Worm (Caenorhabditis elegans) whole organism, midembryonic: ENCODE results near the gene F19B2.6.

ENCODE experiments used
- T22C8.4 ChIP-seq: fragments of 200-800 bp; sonication (Bioruptor generic); IDR thresholded peaks from 2 replicates; pipeline ENCODE4 v1.3.6; 2022; ENCODE audit warnings: missing genetic modification characterization, missing compliant biosample characterization
- cog-1 ChIP-seq: sonication (generic microtip); optimal IDR thresholded peaks from 2 replicates; lab custom pipeline; 2016; ENCODE audit warnings: missing genetic modification characterization, missing compliant biosample characterization
- flt-1 ChIP-seq: fragments of 200-800 bp; sonication (Bioruptor generic); IDR thresholded peaks from 2 replicates; pipeline ENCODE4 v1.3.6; 2022; ENCODE audit warnings: missing genetic modification characterization, missing compliant biosample characterization
- klf-2 ChIP-seq: fragments of 200-800 bp; sonication (Bioruptor generic); conservative IDR thresholded peaks from 2 replicates; pipeline ENCODE4 v1.3.6; 2022; ENCODE audit warnings: missing genetic modification reagents, missing genetic modification characterization, missing compliant biosample characterization
- med-1 ChIP-seq: sonication (generic microtip); optimal IDR thresholded peaks from 2 replicates; lab custom pipeline; 2017; ENCODE audit warnings: missing genetic modification characterization, mild to moderate bottlenecking, missing compliant biosample characterization, antibody characterized with exemption, missing genetic modification reagents; ENCODE audit not compliant: insufficient read depth
- ref-1 ChIP-seq: fragments of 200-800 bp; sonication (Bioruptor generic); conservative IDR thresholded peaks from 2 replicates; pipeline ENCODE4 v1.3.6; 2022; ENCODE audit warnings: missing genetic modification reagents, missing genetic modification characterization, missing compliant biosample characterization
- tab-1 ChIP-seq: fragments of 200-800 bp; sonication (Bioruptor generic); IDR thresholded peaks from 2 replicates; pipeline ENCODE4 v1.3.6; 2022; ENCODE audit warnings: missing genetic modification characterization, missing compliant biosample characterization
- ztf-23 ChIP-seq: fragments of 200-800 bp; sonication (Bioruptor generic); IDR thresholded peaks from 2 replicates; pipeline ENCODE4 v1.3.6; 2022; ENCODE audit warnings: missing genetic modification reagents, missing genetic modification characterization, missing compliant biosample characterization
- ztf-29 ChIP-seq: fragments of 200-800 bp; sonication (Bioruptor generic); IDR thresholded peaks from 2 replicates; pipeline ENCODE4 v1.3.6; 2022; ENCODE audit warnings: missing genetic modification reagents, missing genetic modification characterization, missing compliant biosample characterization

Gene F19B2.6

ce11 chrV:20192102-20192880, 34.0 kb downstream of the F19B2.6 start, which contains the start of the genes fbxa-115 and Y113G7B.27:
Gene fbxa-115 (minus strand): TSS chrV:20192152.
Gene Y113G7B.27 (plus strand): TSS chrV:20192830.
- TF ChIP-seq ztf-29 (no peak), med-1 (no peak), cog-1 (tag; lab: Kevin White, UChicago) (no peak), T22C8.4 (GFP tag; lab: Robert Waterston, UW) (no peak), tab-1 (GFP tag; lab: Robert Waterston, UW) (no peak), klf-2 (GFP tag; lab: Robert Waterston, UW) (no peak), ztf-23 (GFP tag; lab: Robert Waterston, UW) (no peak), flt-1 (no peak), ref-1 (GFP tag; lab: Robert Waterston, UW) (no peak)

ce11 chrV:20195451-20196036, 37.2 kb downstream of the F19B2.6 start, which contains the start of the genes srh-217 and Y113G7B.28:
Gene srh-217 (minus strand): TSS chrV:20195551.
Gene Y113G7B.28 (plus strand): TSS chrV:20195986.
- TF ChIP-seq flt-1 (no peak), tab-1 (GFP tag; lab: Robert Waterston, UW) (no peak), med-1 (no peak), ref-1 (GFP tag; lab: Robert Waterston, UW) (no peak), klf-2 (GFP tag; lab: Robert Waterston, UW) (no peak)

- TF ChIP-seq T22C8.4 (GFP tag; lab: Robert Waterston, UW): no peak
- no peak for TF ChIP-seq ztf-29
- no peak for TF ChIP-seq cog-1 (tag; lab: Kevin White, UChicago)
- TF ChIP-seq tab-1 (GFP tag; lab: Robert Waterston, UW): no peak
- TF ChIP-seq klf-2 (GFP tag; lab: Robert Waterston, UW): no peak
These were observed 38.3 kb downstream of the F19B2.6 start, which contains the start of gene ftr-1 for ce11 chrV:20196671-20197070. Gene ftr-1 (plus strand): TSS chrV:20196971.

- TF ChIP-seq ref-1 (GFP tag; lab: Robert Waterston, UW) (no peak), klf-2 (GFP tag; lab: Robert Waterston, UW) (no peak), ztf-29 (no peak), ztf-23 (GFP tag; lab: Robert Waterston, UW) (no peak), med-1 (no peak), T22C8.4 (GFP tag; lab: Robert Waterston, UW) (no peak), flt-1 (no peak), cog-1 (tag; lab: Kevin White, UChicago) (no peak), tab-1 (GFP tag; lab: Robert Waterston, UW) (no peak)
These were observed 40.6 kb downstream of the F19B2.6 start, which contains the start of gene fog-2 for ce11 chrV:20198954-20199353. Gene fog-2 (plus strand): TSS chrV:20199254.

ce11 chrV:20199658-20200057, 41.3 kb downstream of the F19B2.6 start:
- no peak for TF ChIP-seq med-1
- no peak for TF ChIP-seq ztf-29
- TF ChIP-seq flt-1: no peak
- TF ChIP-seq ztf-23 (GFP tag; lab: Robert Waterston, UW): no peak
- no peak for TF ChIP-seq ref-1 (GFP tag; lab: Robert Waterston, UW)
- no peak for TF ChIP-seq T22C8.4 (GFP tag; lab: Robert Waterston, UW)
- TF ChIP-seq tab-1 (GFP tag; lab: Robert Waterston, UW): no peak
- no peak for TF ChIP-seq klf-2 (GFP tag; lab: Robert Waterston, UW)
- TF ChIP-seq cog-1 (tag; lab: Kevin White, UChicago): no peak

ce11 chrV:20201316-20201715, 43.0 kb downstream of the F19B2.6 start, which contains the start of gene fbxa-114:
Gene fbxa-114 (plus strand): TSS chrV:20201616.
- no peak for TF ChIP-seq ztf-29
- no peak for TF ChIP-seq tab-1 (GFP tag; lab: Robert Waterston, UW)
- TF ChIP-seq ztf-23 (GFP tag; lab: Robert Waterston, UW): no peak
- TF ChIP-seq flt-1: no peak
- no peak for TF ChIP-seq T22C8.4 (GFP tag; lab: Robert Waterston, UW)
- no peak for TF ChIP-seq ref-1 (GFP tag; lab: Robert Waterston, UW)
- TF ChIP-seq med-1: no peak
- TF ChIP-seq cog-1 (tag; lab: Kevin White, UChicago): no peak
- TF ChIP-seq klf-2 (GFP tag; lab: Robert Waterston, UW): no peak

- TF ChIP-seq flt-1 (no peak), cog-1 (tag; lab: Kevin White, UChicago) (no peak), ztf-23 (GFP tag; lab: Robert Waterston, UW) (no peak), T22C8.4 (GFP tag; lab: Robert Waterston, UW) (no peak), ztf-29 (no peak), med-1 (no peak), tab-1 (GFP tag; lab: Robert Waterston, UW) (no peak), klf-2 (GFP tag; lab: Robert Waterston, UW) (no peak), ref-1 (GFP tag; lab: Robert Waterston, UW) (no peak)
These were observed 44.8 kb downstream of the F19B2.6 start, which contains the start of gene fbxa-113 for ce11 chrV:20203085-20203484. Gene fbxa-113 (plus strand): TSS chrV:20203385.

ce11 chrV:20206086-20206485, 47.8 kb downstream of the F19B2.6 start, which contains the start of the genes fbxb-59 and srbc-34:
Gene fbxb-59 (minus strand): TSS chrV:20206186.
Gene srbc-34 (plus strand): TSS chrV:20206318.
- no peak for TF ChIP-seq flt-1
